Worm (Caenorhabditis elegans) whole organism, L3 larva: ENCODE results near the gene Y57A10C.1.

Experiments
- ceh-82 ChIP-seq: fragments of 150-350 bp; optimal IDR thresholded peaks from 2 replicates; lab custom pipeline; 2014; ENCODE audit warnings: missing biosample characterization, missing genetic modification characterization
- elt-1 ChIP-seq: fragments of 150-350 bp; optimal IDR thresholded peaks from 2 replicates; lab custom pipeline; 2014; ENCODE audit warnings: missing biosample characterization, missing genetic modification characterization
- elt-2 ChIP-seq: sonication (generic microtip); optimal IDR thresholded peaks from 2 replicates; lab custom pipeline; 2016; ENCODE audit warnings: missing genetic modification reagents, mild to moderate bottlenecking, missing genetic modification characterization, missing compliant biosample characterization
- mdl-1 ChIP-seq: fragments of 150-350 bp; optimal IDR thresholded peaks from 2 replicates; lab custom pipeline; 2014; ENCODE audit warnings: missing biosample characterization, missing genetic modification characterization
- nhr-12 ChIP-seq: fragments of 150-350 bp; optimal IDR thresholded peaks from 2 replicates; lab custom pipeline; 2014; ENCODE audit warnings: missing biosample characterization, missing genetic modification characterization
- nhr-25 ChIP-seq: sonication (generic microtip); optimal IDR thresholded peaks from 2 replicates; lab custom pipeline; 2017; ENCODE audit warnings: missing biosample characterization, missing genetic modification characterization
- nhr-28 ChIP-seq: fragments of 150-350 bp; optimal IDR thresholded peaks from 2 replicates; lab custom pipeline; 2014; ENCODE audit warnings: missing biosample characterization, missing genetic modification characterization
- nhr-77 ChIP-seq: fragments of 150-350 bp; optimal IDR thresholded peaks from 2 replicates; lab custom pipeline; 2014; ENCODE audit warnings: missing biosample characterization, missing genetic modification characterization
- pha-4 ChIP-seq: fragments of 150-350 bp; optimal IDR thresholded peaks from 2 replicates; lab custom pipeline; 2014; ENCODE audit warnings: missing biosample characterization, missing genetic modification reagents, missing genetic modification characterization
- snpc-4 ChIP-seq: fragments of 150-350 bp; optimal IDR thresholded peaks from 2 replicates; lab custom pipeline; 2014; ENCODE audit warnings: missing biosample characterization, missing genetic modification characterization
- zag-1 ChIP-seq: fragments of 150-350 bp; optimal IDR thresholded peaks from 2 replicates; lab custom pipeline; 2014; ENCODE audit warnings: missing biosample characterization, missing genetic modification characterization
- ztf-4 ChIP-seq: fragments of 150-350 bp; optimal IDR thresholded peaks from 2 replicates; lab custom pipeline; 2014; ENCODE audit warnings: missing biosample characterization, missing genetic modification characterization

DNA sequence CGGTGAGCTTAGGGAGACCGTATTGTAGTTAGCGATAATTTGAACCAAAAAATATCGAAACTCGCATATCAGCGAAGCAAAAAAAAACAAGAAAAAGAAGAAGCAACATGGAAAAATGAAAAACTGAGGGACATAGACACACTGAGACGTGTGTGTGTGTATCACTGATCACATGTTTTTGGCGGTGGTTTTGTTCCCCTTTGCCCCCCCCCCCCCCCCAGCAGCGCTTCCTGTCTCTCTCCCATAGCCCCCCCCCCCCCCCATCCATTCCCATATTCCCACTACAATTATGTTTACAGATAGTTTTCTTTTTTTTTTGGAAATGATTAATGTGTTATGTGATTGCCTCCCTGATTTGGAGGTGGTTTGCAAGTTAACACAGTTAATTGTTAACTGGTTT is 43.1 kb downstream of the Y57A10C.1 start:
- TF ChIP-seq ztf-4 (tag; lab: Kevin White, UChicago) (no peak), pha-4 (no peak), nhr-77 (tag; lab: Kevin White, UChicago) (no peak), snpc-4 (tag; lab: Kevin White, UChicago) (no peak), elt-1 (tag; lab: Kevin White, UChicago) (no peak), elt-2 (tag; lab: Kevin White, UChicago) (no peak), ceh-82 (tag; lab: Kevin White, UChicago) (no peak), nhr-28 (no peak), mdl-1 (no peak), zag-1 (tag; lab: Kevin White, UChicago) (no peak), nhr-25 (no peak), nhr-12 (tag; lab: Kevin White, UChicago) (no peak)
